Fruit fly (Drosophila melanogaster): ENCODE results near the gene CG12984.

CG12984 gene

dm6 chr3L:20950136-20950499 is 41.4 kb upstream of the CG12984 start (continued):
- peak; percentile 77 for TF ChIP-seq az2 (GFP tag; optimal IDR thresholded peaks at IDR 0.05)
- TF ChIP-seq CG2678 (tag; optimal IDR thresholded peaks at IDR 0.05), result peak; percentile 79
- peak; percentile 82 for TF ChIP-seq CG13424 (tag; optimal IDR thresholded peaks at IDR 0.05)
- peak in 1 of 2 experiments; percentile 54 for TF ChIP-seq Hr78 (GFP tag; optimal IDR thresholded peaks at IDR 0.05)
- peak; percentile 81 for TF ChIP-seq CG17829 (tag; optimal IDR thresholded peaks at IDR 0.05)
- peak; percentile 66 for TF ChIP-seq croc (GFP tag; conservative IDR thresholded peaks at IDR 0.05)
- TF ChIP-seq CG7963 (GFP tag; IDR thresholded peaks at IDR 0.05; ENCODE audit: partially characterized antibody), result no peak
- no peak for TF ChIP-seq fd102C (GFP tag; optimal IDR thresholded peaks at IDR 0.05)
- no peak for TF ChIP-seq her (GFP tag; optimal IDR thresholded peaks at IDR 0.05)
- no peak for TF ChIP-seq C15 (GFP tag; IDR thresholded peaks at IDR 0.05)
- no peak for TF ChIP-seq CG15514 (GFP tag; optimal IDR thresholded peaks at IDR 0.05)
- TF ChIP-seq dm (GFP tag; optimal IDR thresholded peaks at IDR 0.05), result no peak
- TF ChIP-seq CG10321 (GFP tag; IDR thresholded peaks at IDR 0.05), result no peak
- peak; percentile 20 for TF ChIP-seq Hr3 (GFP tag; optimal IDR thresholded peaks at IDR 0.05)
- peak; percentile 34 for TF ChIP-seq CG8290 (GFP tag; optimal IDR thresholded peaks at IDR 0.05)
- no peak for TF ChIP-seq CG8290 (tag; optimal IDR thresholded peaks at IDR 0.05)
- TF ChIP-seq CG1024 (GFP tag; IDR thresholded peaks at IDR 0.05), result no peak
- peak; percentile 5 for TF ChIP-seq CG13123 (GFP tag; optimal IDR thresholded peaks at IDR 0.05)
- TF ChIP-seq dmrt11E (tag; optimal IDR thresholded peaks at IDR 0.05), result peak; percentile 74
- no peak for TF ChIP-seq CG13624 (GFP tag; optimal IDR thresholded peaks at IDR 0.05)
- TF ChIP-seq vnd (GFP tag; IDR thresholded peaks at IDR 0.05; ENCODE audit: partially characterized antibody), result no peak
- peak; percentile 54 for TF ChIP-seq CG3163 (GFP tag; optimal IDR thresholded peaks at IDR 0.05)
- TF ChIP-seq Med (GFP tag), result no peak
- TF ChIP-seq twi (tag; optimal IDR thresholded peaks at IDR 0.05), result peak; percentile 50
- peak; percentile 49 for TF ChIP-seq CG9727 (GFP tag; optimal IDR thresholded peaks at IDR 0.05)
- no peak for TF ChIP-seq ato (GFP tag; IDR thresholded peaks at IDR 0.05; ENCODE audit: partially characterized antibody)
- TF ChIP-seq Sin3A (optimal IDR thresholded peaks at IDR 0.05), result no peak
- TF ChIP-seq Dref (GFP tag; IDR thresholded peaks at IDR 0.05), result no peak
- no peak for TF ChIP-seq D (optimal IDR thresholded peaks at IDR 0.05)
- peak; percentile 81 for TF ChIP-seq D (GFP tag; optimal IDR thresholded peaks at IDR 0.05)
- TF ChIP-seq CG14667 (GFP tag; IDR thresholded peaks at IDR 0.05), result no peak
- TF ChIP-seq otp (GFP tag; IDR thresholded peaks at IDR 0.05), result no peak
- TF ChIP-seq CG18476 (GFP tag; optimal IDR thresholded peaks at IDR 0.05), result peak; percentile 59
- TF ChIP-seq Ravus (GFP tag; IDR thresholded peaks at IDR 0.05), result no peak
- no peak for TF ChIP-seq usp (GFP tag; optimal IDR thresholded peaks at IDR 0.05)
- TF ChIP-seq ERR (GFP tag; optimal IDR thresholded peaks at IDR 0.05), result no peak
- TF ChIP-seq CG34376 (GFP tag; optimal IDR thresholded peaks at IDR 0.05), result no peak
- no peak for TF ChIP-seq CG32532 (GFP tag; IDR thresholded peaks at IDR 0.05)
- TF ChIP-seq CrebB (tag; optimal IDR thresholded peaks at IDR 0.05), result no peak
- peak; percentile 71 for TF ChIP-seq H15 (GFP tag; IDR thresholded peaks at IDR 0.05)
- TF ChIP-seq Adf1 (GFP tag; IDR thresholded peaks at IDR 0.05), result no peak
- TF ChIP-seq CG7987 (GFP tag; optimal IDR thresholded peaks at IDR 0.05), result peak; percentile 19
- TF ChIP-seq CG5180 (GFP tag; optimal IDR thresholded peaks at IDR 0.05), result peak; percentile 56
- TF ChIP-seq crc (GFP tag; optimal IDR thresholded peaks at IDR 0.05), result no peak
- TF ChIP-seq cg (GFP tag; optimal IDR thresholded peaks at IDR 0.05), result no peak
- no peak for TF ChIP-seq CG11398 (GFP tag; optimal IDR thresholded peaks at IDR 0.05)
- TF ChIP-seq slou (GFP tag; optimal IDR thresholded peaks at IDR 0.05), result no peak
- TF ChIP-seq disco-r (GFP tag; optimal IDR thresholded peaks at IDR 0.05), result no peak
- no peak for TF ChIP-seq sc (optimal IDR thresholded peaks at IDR 0.05)
- peak; percentile 66 for TF ChIP-seq sc (GFP tag; optimal IDR thresholded peaks at IDR 0.05)
- no peak for TF ChIP-seq Nf-YA (GFP tag; IDR thresholded peaks at IDR 0.05)
- TF ChIP-seq CG16779 (GFP tag; IDR thresholded peaks at IDR 0.05), result no peak
- TF ChIP-seq nerfin-1 (tag; optimal IDR thresholded peaks at IDR 0.05), result peak; percentile 73
